Worm (Caenorhabditis elegans) whole organism, late embryonic: ENCODE measurements around the gene nhl-2.

Experiments used
- C38D4.7 ChIP-seq: fragments of 200-800 bp; sonication (Bioruptor generic); optimal IDR thresholded peaks from 2 replicates; lab custom pipeline; 2018; ENCODE audit warnings: mild to moderate bottlenecking, missing genetic modification characterization, moderate library complexity, missing compliant biosample characterization
- F13H6.1 ChIP-seq: sonication (generic microtip); optimal IDR thresholded peaks from 2 replicates; lab custom pipeline; 2016; ENCODE audit warnings: missing genetic modification characterization, missing compliant biosample characterization
- Y22D7AL.16 ChIP-seq: sonication (generic microtip); optimal IDR thresholded peaks from 2 replicates; lab custom pipeline; 2016; ENCODE audit warnings: missing genetic modification characterization, missing compliant biosample characterization
- ahr-1 ChIP-seq: sonication (generic microtip); optimal IDR thresholded peaks from 2 replicates; lab custom pipeline; 2016; ENCODE audit warnings: missing genetic modification characterization, missing compliant biosample characterization
- ceh-14 ChIP-seq: sonication (generic microtip); optimal IDR thresholded peaks from 2 replicates; lab custom pipeline; 2016; ENCODE audit warnings: missing genotype, missing genetic modification characterization, missing compliant biosample characterization
- ceh-18 ChIP-seq: sonication (generic microtip); optimal IDR thresholded peaks from 2 replicates; lab custom pipeline; 2016; ENCODE audit warnings: missing genetic modification characterization, missing compliant biosample characterization
- ceh-30 ChIP-seq: fragments of 150-350 bp; optimal IDR thresholded peaks from 2 replicates; lab custom pipeline; 2014; ENCODE audit warnings: missing biosample characterization, missing genetic modification characterization
- ceh-34 ChIP-seq: sonication (generic microtip); optimal IDR thresholded peaks from 2 replicates; lab custom pipeline; 2016; ENCODE audit warnings: mild to moderate bottlenecking, missing genetic modification characterization, missing compliant biosample characterization
- ceh-45 ChIP-seq: fragments of 200-800 bp; sonication (Bioruptor generic); IDR thresholded peaks from 2 replicates; pipeline ENCODE4 v1.3.6; 2022; ENCODE audit warnings: missing genetic modification reagents, missing genetic modification characterization, missing compliant biosample characterization
- ceh-48 ChIP-seq: sonication (generic microtip); optimal IDR thresholded peaks from 2 replicates; lab custom pipeline; 2016; ENCODE audit warnings: missing genetic modification characterization, inconsistent platforms, missing compliant biosample characterization
- elt-2 ChIP-seq: sonication (generic microtip); optimal IDR thresholded peaks from 2 replicates; lab custom pipeline; 2016; ENCODE audit warnings: missing genetic modification reagents, missing genetic modification characterization, missing compliant biosample characterization
- elt-4 ChIP-seq: sonication (generic microtip); optimal IDR thresholded peaks from 2 replicates; lab custom pipeline; 2016; ENCODE audit warnings: missing genetic modification characterization, missing compliant biosample characterization
- ets-4 ChIP-seq: sonication (generic microtip); optimal IDR thresholded peaks from 2 replicates; lab custom pipeline; 2016; ENCODE audit warnings: missing genetic modification characterization, missing compliant biosample characterization
- eyg-1 ChIP-seq: sonication (generic microtip); optimal IDR thresholded peaks from 2 replicates; lab custom pipeline; 2016; ENCODE audit warnings: missing genotype, missing genetic modification characterization, missing compliant biosample characterization
- fax-1 ChIP-seq: sonication (generic microtip); optimal IDR thresholded peaks from 2 replicates; lab custom pipeline; 2016; ENCODE audit warnings: missing genotype, missing genetic modification characterization, missing compliant biosample characterization
- fkh-10 ChIP-seq: fragments of 150-350 bp; optimal IDR thresholded peaks from 2 replicates; lab custom pipeline; 2014; ENCODE audit warnings: missing biosample characterization, missing genetic modification reagents, missing genetic modification characterization
- fkh-6 ChIP-seq: sonication (generic microtip); optimal IDR thresholded peaks from 2 replicates; lab custom pipeline; 2016; ENCODE audit warnings: missing genetic modification characterization, missing compliant biosample characterization
- gmeb-2 ChIP-seq: sonication (generic microtip); optimal IDR thresholded peaks from 2 replicates; lab custom pipeline; 2016; ENCODE audit warnings: missing genetic modification characterization, inconsistent platforms, missing compliant biosample characterization
- hlh-15 ChIP-seq: sonication (generic microtip); optimal IDR thresholded peaks from 2 replicates; lab custom pipeline; 2016; ENCODE audit warnings: missing genetic modification characterization, missing compliant biosample characterization
- hlh-30 ChIP-seq: sonication (generic microtip); optimal IDR thresholded peaks from 2 replicates; lab custom pipeline; 2017; ENCODE audit warnings: antibody characterized with exemption, missing genetic modification characterization, missing compliant biosample characterization; ENCODE audit not compliant: insufficient read depth
- lin-11 ChIP-seq: fragments of 200-800 bp; sonication (Bioruptor generic); optimal IDR thresholded peaks from 2 replicates; lab custom pipeline; 2018; ENCODE audit warnings: mild to moderate bottlenecking, missing genetic modification characterization, missing compliant biosample characterization
- madf-2 ChIP-seq: sonication (generic microtip); optimal IDR thresholded peaks from 2 replicates; lab custom pipeline; 2017; ENCODE audit warnings: missing genetic modification characterization, missing compliant biosample characterization
- mec-3 ChIP-seq: sonication (generic microtip); optimal IDR thresholded peaks from 2 replicates; lab custom pipeline; 2016; ENCODE audit warnings: borderline replicate concordance, missing genetic modification characterization, missing compliant biosample characterization
- nhr-11 ChIP-seq: fragments of 150-350 bp; optimal IDR thresholded peaks from 2 replicates; lab custom pipeline; 2014; ENCODE audit warnings: missing biosample characterization, missing genetic modification characterization
- nhr-232 ChIP-seq: sonication (generic microtip); optimal IDR thresholded peaks from 2 replicates; lab custom pipeline; 2016; ENCODE audit warnings: missing genetic modification characterization, missing compliant biosample characterization
- npax-4 ChIP-seq: sonication (generic microtip); optimal IDR thresholded peaks from 2 replicates; lab custom pipeline; 2016; ENCODE audit warnings: missing genetic modification characterization, missing compliant biosample characterization
- odd-2 ChIP-seq: sonication (generic microtip); optimal IDR thresholded peaks from 2 replicates; lab custom pipeline; 2017; ENCODE audit warnings: antibody characterized with exemption, mild to moderate bottlenecking, missing genetic modification characterization, missing compliant biosample characterization
- pag-3 ChIP-seq: sonication (generic microtip); optimal IDR thresholded peaks from 2 replicates; lab custom pipeline; 2016; ENCODE audit warnings: missing compliant biosample characterization, missing genetic modification characterization, borderline replicate concordance
- pha-2 ChIP-seq: sonication (generic microtip); optimal IDR thresholded peaks from 2 replicates; lab custom pipeline; 2017; ENCODE audit warnings: mild to moderate bottlenecking, missing genetic modification characterization, missing compliant biosample characterization
- pha-4 ChIP-seq: fragments of 150-350 bp; optimal IDR thresholded peaks from 2 replicates; lab custom pipeline; 2018; ENCODE audit warnings: missing biosample characterization, missing genetic modification reagents, missing genetic modification characterization
- pros-1 ChIP-seq: fragments of 150-350 bp; optimal IDR thresholded peaks from 2 replicates; lab custom pipeline; 2014; ENCODE audit warnings: missing biosample characterization, missing genetic modification reagents, missing genetic modification characterization
- rnt-1 ChIP-seq: sonication (generic microtip); optimal IDR thresholded peaks from 2 replicates; lab custom pipeline; 2016; ENCODE audit warnings: missing genetic modification characterization, missing compliant biosample characterization
- sdc-2 ChIP-seq: sonication (generic microtip); optimal IDR thresholded peaks from 2 replicates; lab custom pipeline; 2016; ENCODE audit warnings: missing genotype, missing genetic modification characterization, missing compliant biosample characterization
- sox-2 ChIP-seq: fragments of 200-800 bp; sonication (Bioruptor generic); IDR thresholded peaks from 2 replicates; pipeline ENCODE4 v1.3.6; 2022; ENCODE audit warnings: missing genetic modification reagents, missing genetic modification characterization, missing compliant biosample characterization
- sox-4 ChIP-seq: sonication (generic microtip); optimal IDR thresholded peaks from 2 replicates; lab custom pipeline; 2017; ENCODE audit warnings: mild to moderate bottlenecking, missing genetic modification characterization, inconsistent platforms, missing compliant biosample characterization
- syd-9 ChIP-seq: sonication (generic microtip); optimal IDR thresholded peaks from 2 replicates; lab custom pipeline; 2016; ENCODE audit warnings: mild to moderate bottlenecking, missing genetic modification characterization, moderate library complexity, missing compliant biosample characterization
- tbx-7 ChIP-seq: sonication (generic microtip); optimal IDR thresholded peaks from 2 replicates; lab custom pipeline; 2016; ENCODE audit warnings: missing genotype, missing genetic modification characterization, missing compliant biosample characterization
- ttx-3 ChIP-seq: sonication (generic microtip); optimal IDR thresholded peaks from 2 replicates; lab custom pipeline; 2016; ENCODE audit warnings: missing genetic modification reagents, missing genetic modification characterization, missing compliant biosample characterization
- unc-3 ChIP-seq, 2 experiments: fragments of 200-800 bp in 1 of 2; sonication (Bioruptor generic) in 1 of 2; sonication (generic microtip) in 1 of 2; conservative IDR thresholded peaks in 1 of 2; optimal IDR thresholded peaks in 1 of 2; 2 replicates each; pipeline versions ENCODE4 v1.3.6 to Lab custom; 2016 to 2022; ENCODE audit warnings: missing compliant biosample characterization in 2 of 2, missing genetic modification characterization in 2 of 2, missing genetic modification reagents in 1 of 2
- unc-42 ChIP-seq: sonication (generic microtip); optimal IDR thresholded peaks from 2 replicates; lab custom pipeline; 2016; ENCODE audit warnings: missing genotype, missing genetic modification characterization, missing compliant biosample characterization
- zip-5 ChIP-seq: sonication (generic microtip); optimal IDR thresholded peaks from 2 replicates; lab custom pipeline; 2016; ENCODE audit warnings: missing genetic modification characterization, missing compliant biosample characterization

nhl-2 gene

DNA sequence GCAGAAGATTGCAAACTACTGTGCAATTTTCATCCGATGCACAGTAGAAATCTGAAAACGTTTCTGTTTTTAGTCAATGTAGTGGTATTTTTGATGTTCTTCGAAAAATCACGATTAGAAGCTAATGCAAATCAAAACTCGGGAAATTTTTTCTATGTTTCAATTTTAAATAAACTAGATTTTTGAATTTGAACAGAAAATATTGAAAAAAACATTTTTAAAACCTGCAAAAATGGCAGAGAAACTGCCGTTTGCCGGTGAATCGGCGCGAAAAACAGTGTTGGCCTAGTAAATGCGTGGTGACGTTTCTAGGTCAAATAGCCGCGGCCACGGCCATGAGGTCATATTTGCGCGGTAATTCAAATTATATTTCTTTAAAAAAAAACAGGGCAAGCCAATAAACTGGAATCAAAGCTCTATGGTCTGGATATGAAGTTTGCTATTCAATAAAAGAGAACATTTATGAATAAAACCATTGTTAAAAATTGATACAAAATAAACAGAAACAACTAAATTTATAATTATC is 31.3 kb upstream of the nhl-2 start, which contains the start of gene set-2 (continued):
- TF ChIP-seq odd-2 (tag; lab: Kevin White, UChicago) (no peak), ahr-1 (tag; lab: Kevin White, UChicago) (peak; percentile 34), ceh-34 (tag; lab: Kevin White, UChicago) (peak; percentile 34), gmeb-2 (tag; lab: Kevin White, UChicago) (no peak), npax-4 (tag; lab: Kevin White, UChicago) (no peak), nhr-232 (tag; lab: Kevin White, UChicago) (no peak), tbx-7 (tag; lab: Kevin White, UChicago) (peak; percentile 87), ceh-48 (tag; lab: Kevin White, UChicago) (no peak), unc-42 (tag; lab: Kevin White, UChicago) (peak; percentile 24), ceh-14 (tag; lab: Kevin White, UChicago) (peak; percentile 34), sox-2 (no peak), ceh-18 (tag; lab: Kevin White, UChicago) (no peak), C38D4.7 (GFP tag; lab: Kevin White, UChicago) (no peak), lin-11 (tag; lab: Kevin White, UChicago) (no peak), ceh-45 (GFP tag; lab: Robert Waterston, UW) (no peak), pha-2 (tag; lab: Kevin White, UChicago) (peak; percentile 9), sox-4 (no peak), fkh-10 (GFP tag; lab: Kevin White, UChicago) (no peak), rnt-1 (peak; percentile 55), Y22D7AL.16 (no peak), nhr-11 (tag; lab: Kevin White, UChicago) (no peak), fax-1 (tag; lab: Kevin White, UChicago) (peak; percentile 62), mec-3 (tag; lab: Kevin White, UChicago) (peak; percentile 74), madf-2 (tag; lab: Kevin White, UChicago) (no peak), F13H6.1 (tag; lab: Kevin White, UChicago) (peak; percentile 33), hlh-15 (tag; lab: Kevin White, UChicago) (no peak), pros-1 (tag; lab: Kevin White, UChicago) (no peak), pha-4 (tag; lab: Kevin White, UChicago) (no peak), pag-3 (tag; lab: Kevin White, UChicago) (no peak), ets-4 (tag; lab: Kevin White, UChicago) (peak; percentile 91), unc-3 (GFP tag; conservative IDR thresholded peaks at IDR 0.05; lab: Robert Waterston, UW) (no peak), unc-3 (tag; optimal IDR thresholded peaks at IDR 0.05; lab: Kevin White, UChicago) (no peak), zip-5 (tag; lab: Kevin White, UChicago) (peak; percentile 67), sdc-2 (tag; lab: Kevin White, UChicago) (peak; percentile 51), elt-4 (no peak), elt-2 (peak; percentile 67), fkh-6 (tag; lab: Kevin White, UChicago) (peak; percentile 18), eyg-1 (tag; lab: Kevin White, UChicago) (peak; percentile 44)

DNA sequence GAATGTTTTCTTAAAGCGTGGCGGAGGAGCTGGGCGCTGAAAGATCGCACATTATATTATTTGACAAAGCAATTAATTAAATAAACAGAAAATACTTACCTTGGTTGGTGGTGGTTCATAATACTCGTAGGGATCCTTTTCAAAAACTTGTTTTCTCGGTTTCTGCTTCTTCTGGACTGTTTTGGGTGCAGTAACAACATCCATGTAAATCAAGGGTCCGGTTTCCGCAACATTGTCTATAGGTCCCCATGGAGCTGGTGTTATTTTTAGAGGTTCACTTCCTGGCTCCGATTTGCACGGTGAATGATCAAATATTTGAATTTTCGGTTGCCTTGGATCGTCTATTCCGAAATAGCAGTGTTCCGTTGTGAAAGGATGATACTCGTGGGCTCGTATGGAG is 25.2 kb upstream of the nhl-2 start:
- TF ChIP-seq ceh-30, result no peak
- no peak for TF ChIP-seq hlh-30 (tag; lab: Kevin White, UChicago)
- no peak for TF ChIP-seq fkh-6 (tag; lab: Kevin White, UChicago)
- TF ChIP-seq ceh-34 (tag; lab: Kevin White, UChicago), result no peak
- no peak for TF ChIP-seq lin-11 (tag; lab: Kevin White, UChicago)
- TF ChIP-seq syd-9, result no peak
- no peak for TF ChIP-seq ttx-3
- TF ChIP-seq ceh-14 (tag; lab: Kevin White, UChicago), result no peak
